Worm (Caenorhabditis elegans) whole organism, midembryonic: ENCODE results near the gene T04A8.13.

Source experiments
- cog-1 ChIP-seq: sonication (generic microtip); optimal IDR thresholded peaks from 2 replicates; lab custom pipeline; 2016; ENCODE audit warnings: missing genetic modification characterization, missing compliant biosample characterization
- flt-1 ChIP-seq: fragments of 200-800 bp; sonication (Bioruptor generic); IDR thresholded peaks from 2 replicates; pipeline ENCODE4 v1.3.6; 2022; ENCODE audit warnings: missing genetic modification characterization, missing compliant biosample characterization
- klf-2 ChIP-seq: fragments of 200-800 bp; sonication (Bioruptor generic); conservative IDR thresholded peaks from 2 replicates; pipeline ENCODE4 v1.3.6; 2022; ENCODE audit warnings: missing genetic modification reagents, missing genetic modification characterization, missing compliant biosample characterization
- tab-1 ChIP-seq: fragments of 200-800 bp; sonication (Bioruptor generic); IDR thresholded peaks from 2 replicates; pipeline ENCODE4 v1.3.6; 2022; ENCODE audit warnings: missing genetic modification characterization, missing compliant biosample characterization
- ztf-29 ChIP-seq: fragments of 200-800 bp; sonication (Bioruptor generic); IDR thresholded peaks from 2 replicates; pipeline ENCODE4 v1.3.6; 2022; ENCODE audit warnings: missing genetic modification reagents, missing genetic modification characterization, missing compliant biosample characterization

ce11 chrIII:4740820-4741219, 34.0 kb downstream of the T04A8.13 start:
- no peak for TF ChIP-seq flt-1 (GFP tag; lab: Robert Waterston, UW)
- TF ChIP-seq klf-2 (GFP tag; lab: Robert Waterston, UW) = no peak
- no peak for TF ChIP-seq ztf-29
- TF ChIP-seq tab-1 (GFP tag; lab: Robert Waterston, UW) = no peak
- no peak for TF ChIP-seq cog-1 (tag; lab: Kevin White, UChicago)
